Fruit fly (Drosophila melanogaster): ENCODE measurements around the gene Uch.
A peak's percentile ranks its signal among the peaks of the same experiment; 100 is the strongest.

Uch gene

DNA sequence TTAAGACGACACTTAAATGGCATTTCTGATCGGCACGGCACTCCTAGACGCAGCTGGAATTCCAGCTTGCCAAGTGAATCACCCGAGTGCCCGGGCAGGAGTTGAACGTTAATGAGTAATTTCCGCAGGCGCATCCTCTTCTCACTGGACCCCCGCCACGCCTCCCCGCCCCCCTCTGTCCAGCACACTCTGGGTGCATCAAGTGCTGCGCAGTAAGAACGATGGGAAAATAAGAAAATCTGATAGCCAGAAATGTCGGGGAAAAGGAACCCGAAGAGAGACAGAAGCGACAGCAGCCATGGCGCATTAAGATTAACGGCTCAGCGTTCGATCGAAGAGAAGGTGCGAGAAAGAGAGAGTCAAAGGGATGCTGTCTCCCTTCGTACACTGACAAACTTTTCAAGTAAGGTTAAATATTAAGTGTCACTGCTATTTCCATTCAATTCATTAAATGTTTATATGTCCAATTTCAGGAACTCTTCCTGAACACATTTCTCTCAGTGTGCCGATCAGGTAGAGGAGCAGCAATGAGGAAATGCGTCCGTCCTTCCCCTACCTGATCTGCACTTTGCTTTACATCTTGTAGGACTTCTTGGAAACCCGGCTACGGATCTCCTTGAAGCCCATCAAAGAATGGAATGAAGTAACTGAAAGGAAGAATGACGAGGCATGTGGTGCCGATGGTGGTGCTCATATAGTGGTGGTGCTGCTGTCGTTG is 49.3 kb downstream of the Uch start (continued):
- TF ChIP-seq CG18764 (GFP tag; optimal IDR thresholded peaks at IDR 0.05) = peak; percentile 50
- peak; percentile 72 for TF ChIP-seq CG15601 (tag; optimal IDR thresholded peaks at IDR 0.05)
- TF ChIP-seq CG7556 (GFP tag; optimal IDR thresholded peaks at IDR 0.05) = peak; percentile 56
- TF ChIP-seq Myb (GFP tag; optimal IDR thresholded peaks at IDR 0.05) = peak; percentile 38
- TF ChIP-seq CG34224 (GFP tag; IDR thresholded peaks at IDR 0.05; ENCODE audit: partially characterized antibody) = no peak
- TF ChIP-seq CG1529 (GFP tag; optimal IDR thresholded peaks at IDR 0.05) = peak; percentile 48
- peak; percentile 80 for TF ChIP-seq phol (tag; optimal IDR thresholded peaks at IDR 0.05)
- peak; percentile 95 for TF ChIP-seq lbe (GFP tag; optimal IDR thresholded peaks at IDR 0.05)
- peak; percentile 42 for TF ChIP-seq pb (GFP tag; optimal IDR thresholded peaks at IDR 0.05)
- peak; percentile 11 for TF ChIP-seq HmgD (GFP tag; optimal IDR thresholded peaks at IDR 0.05)
- peak; percentile 31 for TF ChIP-seq CG8359 (GFP tag; optimal IDR thresholded peaks at IDR 0.05; ENCODE audit: borderline replicate concordance)
- TF ChIP-seq CG17829 (tag; optimal IDR thresholded peaks at IDR 0.05) = peak; percentile 91
- peak; percentile 68; the same call in 2 of the 3 replicates for TF ChIP-seq ken (GFP tag; IDR thresholded peaks at IDR 0.05)
- TF ChIP-seq dmrt11E (tag; optimal IDR thresholded peaks at IDR 0.05) = peak; percentile 93
- peak; percentile 10 for TF ChIP-seq mam (GFP tag; optimal IDR thresholded peaks at IDR 0.05)
- peak; percentile 13 for TF ChIP-seq disco-r (GFP tag; optimal IDR thresholded peaks at IDR 0.05)
- TF ChIP-seq CG7372 (GFP tag; IDR thresholded peaks at IDR 0.05) = no peak
- peak; percentile 88 for TF ChIP-seq CG18262 (tag; optimal IDR thresholded peaks at IDR 0.05)
- no peak for TF ChIP-seq CG4854 (GFP tag; optimal IDR thresholded peaks at IDR 0.05)
- TF ChIP-seq Adf1 (GFP tag; IDR thresholded peaks at IDR 0.05) = no peak
- TF ChIP-seq vfl (GFP tag; optimal IDR thresholded peaks at IDR 0.05) = peak; percentile 71
- peak; percentile 80 for TF ChIP-seq CG8924 (tag; optimal IDR thresholded peaks at IDR 0.05)
- TF ChIP-seq Poxn (GFP tag; IDR thresholded peaks at IDR 0.05) = no peak
- peak; percentile 70 for TF ChIP-seq gsb-n (tag; optimal IDR thresholded peaks at IDR 0.05)
- peak; percentile 45 for TF ChIP-seq CG17359 (tag; optimal IDR thresholded peaks at IDR 0.05)
- TF ChIP-seq CG11695 (GFP tag; IDR thresholded peaks at IDR 0.05) = 0 out of 3 replicates have a peak, but pooled peaks have one; percentile 12
- peak; percentile 34 for TF ChIP-seq Neu2 (GFP tag; optimal IDR thresholded peaks at IDR 0.05; ENCODE audit: borderline replicate concordance)
- no peak for TF ChIP-seq sr (GFP tag; IDR thresholded peaks at IDR 0.05)
- peak; percentile 54 for TF ChIP-seq CG12236 (GFP tag; optimal IDR thresholded peaks at IDR 0.05)
- TF ChIP-seq CG9437 (GFP tag; optimal IDR thresholded peaks at IDR 0.05) = peak; percentile 9
- TF ChIP-seq CG13624 (GFP tag; optimal IDR thresholded peaks at IDR 0.05) = peak; percentile 46
- peak; percentile 64 for TF ChIP-seq croc (GFP tag; conservative IDR thresholded peaks at IDR 0.05)
- TF ChIP-seq Hr3 (GFP tag; optimal IDR thresholded peaks at IDR 0.05) = peak; percentile 37
- 0 out of 2 replicates have a peak, but pooled peaks have one; percentile 9 for TF ChIP-seq CG14014 (GFP tag; IDR thresholded peaks at IDR 0.05)
- peak; percentile 55 for TF ChIP-seq CG12744 (GFP tag; optimal IDR thresholded peaks at IDR 0.05)
- TF ChIP-seq dimm (GFP tag; IDR thresholded peaks at IDR 0.05) = no peak
- TF ChIP-seq CG10209 (GFP tag; optimal IDR thresholded peaks at IDR 0.05) = peak; percentile 56
- peak; percentile 86 for TF ChIP-seq dan (GFP tag; IDR thresholded peaks at IDR 0.05)
- TF ChIP-seq CG8290 (GFP tag; optimal IDR thresholded peaks at IDR 0.05) = peak; percentile 53
- TF ChIP-seq CG8290 (tag; optimal IDR thresholded peaks at IDR 0.05) = peak; percentile 19 to 31
- TF ChIP-seq E2f2 (GFP tag; IDR thresholded peaks at IDR 0.05) = no peak
- TF ChIP-seq CG10959 (GFP tag; IDR thresholded peaks at IDR 0.05) = peak; percentile 91
- peak; percentile 44 for TF ChIP-seq bcd (GFP tag; optimal IDR thresholded peaks at IDR 0.05)
- no peak for TF ChIP-seq CG1647 (GFP tag; optimal IDR thresholded peaks at IDR 0.05)
- TF ChIP-seq repo (GFP tag; optimal IDR thresholded peaks at IDR 0.05) = peak; percentile 26
- TF ChIP-seq D19A (tag; optimal IDR thresholded peaks at IDR 0.05) = peak; percentile 73
- peak; percentile 32 for TF ChIP-seq tio (GFP tag; optimal IDR thresholded peaks at IDR 0.05)
- no peak for TF ChIP-seq usp (GFP tag; optimal IDR thresholded peaks at IDR 0.05)
- TF ChIP-seq CG5245 (GFP tag; optimal IDR thresholded peaks at IDR 0.05) = peak; percentile 50
- TF ChIP-seq crp (GFP tag; optimal IDR thresholded peaks at IDR 0.05) = no peak
